Worm (Caenorhabditis elegans) whole organism, late embryonic: ENCODE data around the gene str-27.

ENCODE experiments used
- C08G9.2 ChIP-seq: sonication (generic microtip); optimal IDR thresholded peaks from 2 replicates; lab custom pipeline; 2016; ENCODE audit warnings: mild to moderate bottlenecking, missing genetic modification characterization, moderate library complexity, missing compliant biosample characterization
- F13H6.1 ChIP-seq: sonication (generic microtip); optimal IDR thresholded peaks from 2 replicates; lab custom pipeline; 2016; ENCODE audit warnings: missing genetic modification characterization, missing compliant biosample characterization
- K02D7.2 ChIP-seq: sonication (generic microtip); optimal IDR thresholded peaks from 2 replicates; lab custom pipeline; 2017; ENCODE audit warnings: mild to moderate bottlenecking, missing genetic modification characterization, missing compliant biosample characterization
- K09A11.1 ChIP-seq: sonication (generic microtip); optimal IDR thresholded peaks from 2 replicates; lab custom pipeline; 2017; ENCODE audit warnings: antibody characterized with exemption, mild to moderate bottlenecking, missing genetic modification characterization, missing compliant biosample characterization; ENCODE audit not compliant: insufficient read depth
- T23F11.4 ChIP-seq: fragments of 200-800 bp; sonication (Bioruptor generic); optimal IDR thresholded peaks from 2 replicates; lab custom pipeline; 2018; ENCODE audit warnings: mild to moderate bottlenecking, missing genetic modification characterization, missing compliant biosample characterization
- ceh-14 ChIP-seq: sonication (generic microtip); optimal IDR thresholded peaks from 2 replicates; lab custom pipeline; 2016; ENCODE audit warnings: missing genotype, missing genetic modification characterization, missing compliant biosample characterization
- ceh-2 ChIP-seq: sonication (generic microtip); optimal IDR thresholded peaks from 2 replicates; lab custom pipeline; 2016; ENCODE audit warnings: missing genotype, missing genetic modification characterization, missing compliant biosample characterization
- ceh-22 ChIP-seq: sonication (generic microtip); optimal IDR thresholded peaks from 2 replicates; lab custom pipeline; 2017; ENCODE audit warnings: missing biosample characterization, missing genetic modification characterization
- ceh-30 ChIP-seq: fragments of 150-350 bp; optimal IDR thresholded peaks from 2 replicates; lab custom pipeline; 2014; ENCODE audit warnings: missing biosample characterization, missing genetic modification characterization
- ceh-34 ChIP-seq: sonication (generic microtip); optimal IDR thresholded peaks from 2 replicates; lab custom pipeline; 2016; ENCODE audit warnings: mild to moderate bottlenecking, missing genetic modification characterization, missing compliant biosample characterization
- che-1 ChIP-seq: sonication (generic microtip); optimal IDR thresholded peaks from 2 replicates; lab custom pipeline; 2016; ENCODE audit warnings: mild to moderate bottlenecking, missing genetic modification characterization, missing compliant biosample characterization
- dve-1 ChIP-seq: sonication (generic microtip); optimal IDR thresholded peaks from 2 replicates; lab custom pipeline; 2017; ENCODE audit warnings: antibody characterized with exemption, mild to moderate bottlenecking, missing genetic modification characterization, missing compliant biosample characterization
- elt-2 ChIP-seq: sonication (generic microtip); optimal IDR thresholded peaks from 2 replicates; lab custom pipeline; 2016; ENCODE audit warnings: missing genetic modification reagents, missing genetic modification characterization, missing compliant biosample characterization
- elt-4 ChIP-seq: sonication (generic microtip); optimal IDR thresholded peaks from 2 replicates; lab custom pipeline; 2016; ENCODE audit warnings: missing genetic modification characterization, missing compliant biosample characterization
- ets-4 ChIP-seq: sonication (generic microtip); optimal IDR thresholded peaks from 2 replicates; lab custom pipeline; 2016; ENCODE audit warnings: missing genetic modification characterization, missing compliant biosample characterization
- eyg-1 ChIP-seq: sonication (generic microtip); optimal IDR thresholded peaks from 2 replicates; lab custom pipeline; 2016; ENCODE audit warnings: missing genotype, missing genetic modification characterization, missing compliant biosample characterization
- gmeb-2 ChIP-seq: sonication (generic microtip); optimal IDR thresholded peaks from 2 replicates; lab custom pipeline; 2016; ENCODE audit warnings: missing genetic modification characterization, inconsistent platforms, missing compliant biosample characterization
- hlh-13 ChIP-seq: fragments of 200-800 bp; sonication (Bioruptor generic); optimal IDR thresholded peaks from 2 replicates; lab custom pipeline; 2018; ENCODE audit warnings: mild to moderate bottlenecking, missing genetic modification characterization, missing compliant biosample characterization
- madf-2 ChIP-seq: sonication (generic microtip); optimal IDR thresholded peaks from 2 replicates; lab custom pipeline; 2017; ENCODE audit warnings: missing genetic modification characterization, missing compliant biosample characterization
- nfya-1 ChIP-seq: sonication (generic microtip); optimal IDR thresholded peaks from 2 replicates; lab custom pipeline; 2017; ENCODE audit warnings: missing genetic modification characterization, mild to moderate bottlenecking, missing compliant biosample characterization, antibody characterized with exemption, moderate library complexity
- nhr-232 ChIP-seq: sonication (generic microtip); optimal IDR thresholded peaks from 2 replicates; lab custom pipeline; 2016; ENCODE audit warnings: missing genetic modification characterization, missing compliant biosample characterization
- npax-4 ChIP-seq: sonication (generic microtip); optimal IDR thresholded peaks from 2 replicates; lab custom pipeline; 2016; ENCODE audit warnings: missing genetic modification characterization, missing compliant biosample characterization
- pag-3 ChIP-seq: sonication (generic microtip); optimal IDR thresholded peaks from 2 replicates; lab custom pipeline; 2016; ENCODE audit warnings: missing compliant biosample characterization, missing genetic modification characterization, borderline replicate concordance
- pax-1 ChIP-seq: fragments of 150-350 bp; optimal IDR thresholded peaks from 2 replicates; lab custom pipeline; 2014; ENCODE audit warnings: missing biosample characterization, missing genetic modification characterization
- pha-2 ChIP-seq: sonication (generic microtip); optimal IDR thresholded peaks from 2 replicates; lab custom pipeline; 2017; ENCODE audit warnings: mild to moderate bottlenecking, missing genetic modification characterization, missing compliant biosample characterization
- pha-4 ChIP-seq: fragments of 150-350 bp; optimal IDR thresholded peaks from 2 replicates; lab custom pipeline; 2018; ENCODE audit warnings: missing biosample characterization, missing genetic modification reagents, missing genetic modification characterization
- pqm-1 ChIP-seq: sonication (generic microtip); optimal IDR thresholded peaks from 2 replicates; lab custom pipeline; 2016; ENCODE audit warnings: missing genetic modification characterization, missing compliant biosample characterization
- sox-4 ChIP-seq: sonication (generic microtip); optimal IDR thresholded peaks from 2 replicates; lab custom pipeline; 2017; ENCODE audit warnings: mild to moderate bottlenecking, missing genetic modification characterization, inconsistent platforms, missing compliant biosample characterization
- syd-9 ChIP-seq: sonication (generic microtip); optimal IDR thresholded peaks from 2 replicates; lab custom pipeline; 2016; ENCODE audit warnings: mild to moderate bottlenecking, missing genetic modification characterization, moderate library complexity, missing compliant biosample characterization
- tbx-2 ChIP-seq: sonication (generic microtip); optimal IDR thresholded peaks from 2 replicates; lab custom pipeline; 2016; ENCODE audit warnings: missing genetic modification characterization, missing compliant biosample characterization
- tbx-7 ChIP-seq: sonication (generic microtip); optimal IDR thresholded peaks from 2 replicates; lab custom pipeline; 2016; ENCODE audit warnings: missing genotype, missing genetic modification characterization, missing compliant biosample characterization
- ttx-3 ChIP-seq: sonication (generic microtip); optimal IDR thresholded peaks from 2 replicates; lab custom pipeline; 2016; ENCODE audit warnings: missing genetic modification reagents, missing genetic modification characterization, missing compliant biosample characterization
- unc-86 ChIP-seq: sonication (generic microtip); optimal IDR thresholded peaks from 2 replicates; lab custom pipeline; 2016; ENCODE audit warnings: missing genetic modification characterization, missing compliant biosample characterization
- ztf-16 ChIP-seq: sonication (generic microtip); optimal IDR thresholded peaks from 2 replicates; lab custom pipeline; 2017; ENCODE audit warnings: missing genetic modification characterization, missing compliant biosample characterization

Gene str-27

ce11 chrV:15698099-15698498 is 37.5 kb downstream of the str-27 start, which contains the start of gene srx-29:
srx-29 (minus strand) TSS chrV:15698199.
- TF ChIP-seq C08G9.2 (no peak), K02D7.2 (tag; lab: Kevin White, UChicago) (no peak), ceh-30 (tag; lab: Kevin White, UChicago) (no peak), che-1 (tag; lab: Kevin White, UChicago) (no peak), sox-4 (tag; lab: Kevin White, UChicago) (no peak), ceh-22 (tag; lab: Kevin White, UChicago) (no peak), pag-3 (tag; lab: Kevin White, UChicago) (no peak), syd-9 (tag; lab: Kevin White, UChicago) (no peak), hlh-13 (GFP tag; lab: Kevin White, UChicago) (no peak), K09A11.1 (tag; lab: Kevin White, UChicago) (no peak), pqm-1 (no peak), ztf-16 (tag; lab: Kevin White, UChicago) (no peak), ceh-2 (tag; lab: Kevin White, UChicago) (no peak)

ce11 chrV:15693682-15694081 is 41.9 kb downstream of the str-27 start, which contains the start of gene nhr-198:
nhr-198 (plus strand) TSS chrV:15693994.
- TF ChIP-seq F13H6.1 (no peak), pha-2 (tag; lab: Kevin White, UChicago) (no peak), ets-4 (no peak), ceh-34 (no peak), nfya-1 (tag; lab: Kevin White, UChicago) (no peak), ceh-22 (tag; lab: Kevin White, UChicago) (no peak), K02D7.2 (tag; lab: Kevin White, UChicago) (no peak), npax-4 (tag; lab: Kevin White, UChicago) (no peak), C08G9.2 (no peak), unc-86 (tag; lab: Kevin White, UChicago) (no peak), pag-3 (tag; lab: Kevin White, UChicago) (no peak), nhr-232 (tag; lab: Kevin White, UChicago) (no peak), dve-1 (no peak), ztf-16 (tag; lab: Kevin White, UChicago) (no peak), pha-4 (tag; lab: Kevin White, UChicago) (no peak), ceh-14 (tag; lab: Kevin White, UChicago) (no peak), eyg-1 (no peak), tbx-2 (tag; lab: Kevin White, UChicago) (no peak), tbx-7 (tag; lab: Kevin White, UChicago) (no peak), hlh-13 (GFP tag; lab: Kevin White, UChicago) (no peak)

- TF ChIP-seq ceh-2 (tag; lab: Kevin White, UChicago): no peak
- no peak for TF ChIP-seq madf-2 (tag; lab: Kevin White, UChicago)
- TF ChIP-seq pqm-1: no peak
- no peak for TF ChIP-seq T23F11.4 (GFP tag; lab: Kevin White, UChicago)
- TF ChIP-seq gmeb-2 (tag; lab: Kevin White, UChicago): no peak
- no peak for TF ChIP-seq syd-9 (tag; lab: Kevin White, UChicago)
- no peak for TF ChIP-seq C08G9.2
- no peak for TF ChIP-seq pax-1 (tag; lab: Kevin White, UChicago)
- no peak for TF ChIP-seq K09A11.1 (tag; lab: Kevin White, UChicago)
- no peak for TF ChIP-seq elt-4 (tag; lab: Kevin White, UChicago)
- no peak for TF ChIP-seq ceh-34
Measured at ce11 chrV:15689952-15690351, 45.7 kb downstream of the str-27 start, which contains the start of gene nhr-268. nhr-268 (plus strand) TSS chrV:15690252.

- TF ChIP-seq elt-2 (tag; lab: Kevin White, UChicago): no peak
Measured at ce11 chrV:15687660-15688059, 48.0 kb downstream of the str-27 start, which contains the start of gene nhr-197. nhr-197 (plus strand) TSS chrV:15687960.

- TF ChIP-seq pha-2 (tag; lab: Kevin White, UChicago) (no peak), pax-1 (tag; lab: Kevin White, UChicago) (no peak), ttx-3 (tag; lab: Kevin White, UChicago) (no peak)
Measured at ce11 chrV:15685599-15685998, 50.0 kb downstream of the str-27 start, which contains the start of gene nhr-196. nhr-196 (plus strand) TSS chrV:15685716.
